3 fruit fly cellular contexts compared by ENCODE assay signal in the genomic region with DNA sequence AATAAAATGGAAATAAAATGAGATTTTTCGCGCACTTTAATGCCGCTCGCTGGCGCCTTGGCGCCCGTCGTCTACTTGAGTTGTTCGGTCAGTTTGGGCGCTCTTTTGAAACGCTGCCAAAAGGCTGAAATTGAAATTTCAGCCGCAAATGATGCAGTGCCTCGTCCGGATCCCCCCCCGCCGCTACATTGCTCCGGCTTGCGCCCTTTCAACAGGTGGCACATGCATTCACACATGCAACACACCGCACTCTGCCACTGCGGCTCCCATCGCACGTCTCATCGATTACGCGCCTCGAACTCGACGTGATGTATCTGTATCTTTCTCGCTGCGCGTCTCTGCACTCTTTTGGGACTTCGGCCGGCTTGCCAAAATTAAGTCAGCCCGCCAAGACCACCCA.
TF ChIP-seq lines count a peak whose summit lies in the region.

No protein-coding gene starts in this region.

- TF ChIP-seq CTCF in whole organism, embryonic (GFP tag; optimal IDR thresholded peaks at IDR 0.05; lab: Kevin White, UChicago) = no peak

TF ChIP-seq in whole organism, embryonic, 481 proteins besides CTCF, POLR2A, EP300 and RAD21:
- no peak for TF ChIP-seq CG11504 (tag; optimal IDR thresholded peaks at IDR 0.05; lab: Kevin White, UChicago)
- TF ChIP-seq MBD-R2 (GFP tag; IDR thresholded peaks at IDR 0.05; lab: Robert Waterston, UW) = no peak
- 0 out of 2 replicates have a peak, but pooled peaks have one; percentile 16 for TF ChIP-seq Dref (GFP tag; IDR thresholded peaks at IDR 0.05; lab: Robert Waterston, UW)
TF ChIP-seq in whole organism, embryonic: peak in this region for 1.

TF ChIP-seq in whole organism, prepupa, 60 proteins besides CTCF, POLR2A, EP300 and RAD21:
- TF ChIP-seq dsx (GFP tag; optimal IDR thresholded peaks at IDR 0.05; lab: Kevin White, UChicago; ENCODE audit: poor library complexity, severe bottlenecking) (no peak), fd59A (GFP tag; optimal IDR thresholded peaks at IDR 0.05; lab: Kevin White, UChicago) (no peak), Eip93F (GFP tag; optimal IDR thresholded peaks at IDR 0.05; lab: Kevin White, UChicago) (no peak), net (GFP tag; optimal IDR thresholded peaks at IDR 0.05; lab: Kevin White, UChicago) (peak; percentile 77), CG31627 (GFP tag; optimal IDR thresholded peaks at IDR 0.05; lab: Kevin White, UChicago) (no peak), svp (GFP tag; lab: Kevin White, UChicago) (peak; percentile 14), CG11294 (GFP tag; IDR thresholded peaks at IDR 0.05; lab: Robert Waterston, UW) (no peak)

TF ChIP-seq in whole organism, pupa, 21 proteins besides CTCF, POLR2A, EP300 and RAD21:
- TF ChIP-seq CG32121 (GFP tag; IDR thresholded peaks at IDR 0.05; lab: Robert Waterston, UW) (peak; percentile 82), CG13204 (GFP tag; optimal IDR thresholded peaks at IDR 0.05; lab: Kevin White, UChicago) (no peak), Snoo (tag; optimal IDR thresholded peaks at IDR 0.05; lab: Kevin White, UChicago) (no peak), Ets98B (GFP tag; IDR thresholded peaks at IDR 0.05; lab: Robert Waterston, UW) (no peak), Pif1A (GFP tag; optimal IDR thresholded peaks at IDR 0.05; lab: Kevin White, UChicago) (no peak), CG12605 (GFP tag; IDR thresholded peaks at IDR 0.05; lab: Robert Waterston, UW) (no peak), CG17806 (tag; optimal IDR thresholded peaks at IDR 0.05; lab: Kevin White, UChicago) (no peak), CG8159 (tag; optimal IDR thresholded peaks at IDR 0.05; lab: Kevin White, UChicago) (no peak)
